Fruit fly (Drosophila melanogaster) whole organism, embryonic: ENCODE results near the gene cerv.
A peak's percentile ranks its signal among the peaks of the same experiment; 100 is the strongest.

Experiments
- ATbp ChIP-seq: fragments of 200-800 bp; sonication (Bioruptor generic); optimal IDR thresholded peaks from 2 replicates; lab custom pipeline; 2017; ENCODE audit warnings: missing biosample characterization, mild to moderate bottlenecking, missing genetic modification characterization, missing genetic modification reagents
- Atf-2 ChIP-seq: fragments of 200-800 bp; sonication (Bioruptor generic); optimal IDR thresholded peaks from 2 replicates; lab custom pipeline; 2016; ENCODE audit warnings: missing biosample characterization, missing genetic modification characterization
- B-H2 ChIP-seq: fragments of 200-800 bp; sonication (Bioruptor generic); optimal IDR thresholded peaks from 2 replicates; lab custom pipeline; 2018; ENCODE audit warnings: missing biosample characterization, mild to moderate bottlenecking, missing genetic modification characterization
- Bdp1 ChIP-seq: fragments of 200-800 bp; sonication (Bioruptor generic); optimal IDR thresholded peaks from 3 replicates; lab custom pipeline; 2016; ENCODE audit warnings: missing biosample characterization, missing genetic modification characterization
- CG10959 ChIP-seq: fragments of 200-800 bp; sonication (Bioruptor generic); IDR thresholded peaks from 2 replicates; pipeline ENCODE4 v1.3.6; 2022; ENCODE audit warnings: missing biosample characterization, missing genetic modification characterization
- CG11093 ChIP-seq: fragments of 200-800 bp; sonication (Bioruptor generic); IDR thresholded peaks from 3 replicates; pipeline ENCODE4 v1.3.6; 2022; ENCODE audit warnings: missing biosample characterization, missing genetic modification characterization
- CG11696 ChIP-seq: fragments of 200-800 bp; sonication (Bioruptor generic); IDR thresholded peaks from 2 replicates; pipeline ENCODE4 v1.3.6; 2022; ENCODE audit warnings: missing biosample characterization, missing genetic modification characterization
- CG15269 ChIP-seq: fragments of 200-800 bp; sonication (Bioruptor generic); optimal IDR thresholded peaks from 2 replicates; lab custom pipeline; 2018; ENCODE audit warnings: missing biosample characterization, mild to moderate bottlenecking, missing genetic modification characterization, moderate library complexity
- CG15479 ChIP-seq: fragments of 200-800 bp; sonication (Bioruptor generic); optimal IDR thresholded peaks from 3 replicates; lab custom pipeline; 2019; ENCODE audit warnings: missing biosample characterization, mild to moderate bottlenecking, missing genetic modification characterization, moderate library complexity
- CG16815 ChIP-seq: fragments of 200-800 bp; sonication (Bioruptor generic); optimal IDR thresholded peaks from 3 replicates; lab custom pipeline; 2017; ENCODE audit warnings: missing biosample characterization, mild to moderate bottlenecking, missing genetic modification characterization
- CG17829 ChIP-seq: fragments of 200-800 bp; optimal IDR thresholded peaks from 2 replicates; lab custom pipeline; 2019; ENCODE audit warnings: missing biosample characterization, mild to moderate bottlenecking, missing genetic modification characterization, moderate library complexity
- CG2199 ChIP-seq: fragments of 200-800 bp; sonication (Bioruptor generic); IDR thresholded peaks from 3 replicates; pipeline ENCODE4 v1.3.6; 2022; ENCODE audit warnings: missing biosample characterization, missing genetic modification characterization
- CG2678 ChIP-seq: fragments of 200-800 bp; sonication (Bioruptor generic); optimal IDR thresholded peaks from 3 replicates; lab custom pipeline; 2019; ENCODE audit warnings: missing biosample characterization, mild to moderate bottlenecking, missing genetic modification characterization, moderate library complexity
- CG2712 ChIP-seq: fragments of 200-800 bp; optimal IDR thresholded peaks from 3 replicates; lab custom pipeline; 2019; ENCODE audit warnings: missing biosample characterization, mild to moderate bottlenecking, missing genetic modification characterization, moderate library complexity
- CG34422 ChIP-seq: fragments of 200-800 bp; sonication (Bioruptor generic); IDR thresholded peaks from 3 replicates; pipeline ENCODE4 v1.3.6; 2022; ENCODE audit warnings: missing biosample characterization, missing genetic modification characterization
- CG3726 ChIP-seq: fragments of 200-800 bp; sonication (Bioruptor generic); IDR thresholded peaks from 3 replicates; pipeline ENCODE4, ENCODE4 v1.3.6; 2022; ENCODE audit warnings: missing biosample characterization, missing genetic modification characterization
- CG42726 ChIP-seq: fragments of 200-800 bp; sonication (Bioruptor generic); IDR thresholded peaks from 2 replicates; pipeline ENCODE4 v1.3.6; 2022; ENCODE audit warnings: missing biosample characterization, missing genetic modification characterization; ENCODE audit not compliant: partially characterized antibody
- CG4707 ChIP-seq: fragments of 200-800 bp; sonication (Bioruptor generic); optimal IDR thresholded peaks from 2 replicates; lab custom pipeline; 2018; ENCODE audit warnings: missing biosample characterization, mild to moderate bottlenecking, missing genetic modification characterization, moderate library complexity
- CG7963 ChIP-seq: fragments of 200-800 bp; sonication (Bioruptor generic); IDR thresholded peaks from 3 replicates; pipeline ENCODE4 v1.3.6; 2022; ENCODE audit warnings: missing biosample characterization, missing genetic modification characterization; ENCODE audit not compliant: partially characterized antibody
- CG9609 ChIP-seq: fragments of 200-800 bp; sonication (Bioruptor generic); optimal IDR thresholded peaks from 3 replicates; lab custom pipeline; 2016; ENCODE audit warnings: missing biosample characterization, missing genetic modification characterization
- HLH3B ChIP-seq: fragments of 200-800 bp; sonication (Bioruptor generic); IDR thresholded peaks from 2 replicates; pipeline ENCODE4 v1.3.6; 2022; ENCODE audit warnings: missing biosample characterization, missing genetic modification characterization
- PHDP ChIP-seq: fragments of 200-800 bp; sonication (Bioruptor generic); optimal IDR thresholded peaks from 3 replicates; lab custom pipeline; 2018; ENCODE audit warnings: missing biosample characterization, mild to moderate bottlenecking, missing genetic modification characterization, moderate library complexity
- Spps ChIP-seq: fragments of 200-800 bp; sonication (Bioruptor generic); optimal IDR thresholded peaks from 2 replicates; lab custom pipeline; 2018; ENCODE audit warnings: missing biosample characterization, mild to moderate bottlenecking, missing genetic modification characterization
- Ssrp ChIP-seq: fragments of 200-800 bp; sonication (Bioruptor generic); optimal IDR thresholded peaks from 2 replicates; lab custom pipeline; 2018; ENCODE audit warnings: missing biosample characterization, mild to moderate bottlenecking, missing genetic modification characterization, moderate library complexity
- Trl ChIP-seq, 3 experiments: fragments of >200 bp in 2 of 3; fragments of 200-800 bp in 1 of 3; sonication (Bioruptor generic) in 1 of 3; optimal IDR thresholded peaks; 2 replicates in 1 of 3; 3 replicates in 2 of 3; lab custom pipeline; 2016 to 2017; ENCODE audit warnings: missing biosample characterization in 1 of 3, missing genetic modification characterization in 1 of 3
- caup ChIP-seq: fragments of 200-800 bp; sonication (Bioruptor generic); optimal IDR thresholded peaks from 3 replicates; lab custom pipeline; 2017; ENCODE audit warnings: missing biosample characterization, mild to moderate bottlenecking, missing genetic modification characterization, moderate library complexity; ENCODE audit not compliant: severe bottlenecking
- chif ChIP-seq, 2 experiments: fragments of 200-800 bp; sonication (Bioruptor generic); optimal IDR thresholded peaks; 3 replicates each; lab custom pipeline; 2016; ENCODE audit warnings: missing biosample characterization in 2 of 2, missing genetic modification characterization in 2 of 2
- dm ChIP-seq: fragments of 200-800 bp; sonication (Bioruptor generic); optimal IDR thresholded peaks from 3 replicates; lab custom pipeline; 2016; ENCODE audit warnings: missing biosample characterization, missing genetic modification characterization
- dmrt99B ChIP-seq: fragments of 200-800 bp; sonication (Bioruptor generic); optimal IDR thresholded peaks from 2 replicates; lab custom pipeline; 2018; ENCODE audit warnings: missing biosample characterization, mild to moderate bottlenecking, missing genetic modification characterization, moderate library complexity
- grau ChIP-seq: fragments of 200-800 bp; optimal IDR thresholded peaks from 3 replicates; lab custom pipeline; 2019; ENCODE audit warnings: missing biosample characterization, mild to moderate bottlenecking, missing genetic modification characterization, moderate library complexity
- jing ChIP-seq: fragments of 200-800 bp; sonication (Bioruptor generic); optimal IDR thresholded peaks from 2 replicates; lab custom pipeline; 2018; ENCODE audit warnings: missing biosample characterization, mild to moderate bottlenecking, missing genetic modification characterization
- lab ChIP-seq: fragments of 200-800 bp; sonication (Bioruptor generic); optimal IDR thresholded peaks from 3 replicates; lab custom pipeline; 2017; ENCODE audit warnings: missing biosample characterization, missing genetic modification characterization, mild to moderate bottlenecking, moderate library complexity, missing genetic modification reagents
- mirr ChIP-seq: fragments of 200-800 bp; sonication (Bioruptor generic); optimal IDR thresholded peaks from 3 replicates; lab custom pipeline; 2018; ENCODE audit warnings: missing biosample characterization, mild to moderate bottlenecking, missing genetic modification characterization
- nom ChIP-seq: fragments of 200-800 bp; sonication (Bioruptor generic); optimal IDR thresholded peaks from 2 replicates; lab custom pipeline; 2017; ENCODE audit warnings: missing biosample characterization, missing genetic modification characterization, mild to moderate bottlenecking, moderate library complexity, missing genetic modification reagents
- odd ChIP-seq: fragments of 200-800 bp; sonication (Bioruptor generic); optimal IDR thresholded peaks from 2 replicates; lab custom pipeline; 2017; ENCODE audit warnings: missing biosample characterization, mild to moderate bottlenecking, missing genetic modification characterization
- onecut ChIP-seq: fragments of 200-800 bp; sonication (Bioruptor generic); IDR thresholded peaks from 2 replicates; pipeline ENCODE4 v1.3.6; 2022; ENCODE audit warnings: missing biosample characterization, missing genetic modification characterization
- pan ChIP-seq, 4 experiments: fragments of >200 bp in 3 of 4; fragments of 200-800 bp in 1 of 4; sonication (Bioruptor generic) in 1 of 4; optimal IDR thresholded peaks in 3 of 4; IDR thresholded peaks in 1 of 4; 2 replicates each; pipeline versions ENCODE4 v1.3.6 to Lab custom; 2017 to 2022; ENCODE audit warnings: missing biosample characterization in 2 of 4, missing genetic modification characterization in 2 of 4, mixed read lengths in 1 of 4
- pho ChIP-seq: fragments of 200-800 bp; sonication (Bioruptor generic); optimal IDR thresholded peaks from 2 replicates; lab custom pipeline; 2016; ENCODE audit warnings: missing biosample characterization, missing genetic modification characterization
- pnt ChIP-seq: fragments of 200-800 bp; sonication (Bioruptor generic); optimal IDR thresholded peaks from 3 replicates; lab custom pipeline; 2016; ENCODE audit warnings: missing biosample characterization, missing genetic modification characterization
- pzg ChIP-seq: fragments of 200-800 bp; sonication (Bioruptor generic); optimal IDR thresholded peaks from 3 replicates; lab custom pipeline; 2018; ENCODE audit warnings: missing biosample characterization, mild to moderate bottlenecking, missing genetic modification characterization, moderate library complexity
- row ChIP-seq: fragments of 200-800 bp; sonication (Bioruptor generic); IDR thresholded peaks from 3 replicates; pipeline ENCODE4 v1.3.6; 2022; ENCODE audit warnings: missing biosample characterization, missing genetic modification characterization
- salm ChIP-seq: fragments of 200-800 bp; sonication (Bioruptor generic); optimal IDR thresholded peaks from 2 replicates; lab custom pipeline; 2018; ENCODE audit warnings: missing biosample characterization, mild to moderate bottlenecking, missing genetic modification characterization
- sens ChIP-seq: fragments of 200-800 bp; sonication (Bioruptor generic); peaks from one replicate; lab custom pipeline; 2016; ENCODE audit warnings: missing biosample characterization, missing genetic modification characterization
- seq ChIP-seq: fragments of 200-800 bp; sonication (Bioruptor generic); IDR thresholded peaks from 2 replicates; pipeline ENCODE4 v1.3.6; 2022; ENCODE audit warnings: missing biosample characterization, missing genetic modification characterization
- sim ChIP-seq: fragments of 200-800 bp; sonication (Bioruptor generic); IDR thresholded peaks from 2 replicates; pipeline ENCODE4 v1.3.6; 2022; ENCODE audit warnings: missing biosample characterization, missing genetic modification characterization
- sob ChIP-seq: fragments of 200-800 bp; sonication (Bioruptor generic); IDR thresholded peaks from 2 replicates; pipeline ENCODE4 v1.3.6; 2022; ENCODE audit warnings: missing biosample characterization, missing genetic modification characterization
- tx ChIP-seq: fragments of 200-800 bp; sonication (Bioruptor generic); optimal IDR thresholded peaks from 2 replicates; lab custom pipeline; 2016; ENCODE audit warnings: missing biosample characterization, missing genetic modification characterization
- usp ChIP-seq: fragments of >200 bp; optimal IDR thresholded peaks from 2 replicates; lab custom pipeline; 2017; ENCODE audit warnings: missing biosample characterization, missing genetic modification characterization
- vnd ChIP-seq: fragments of 200-800 bp; sonication (Bioruptor generic); IDR thresholded peaks from 3 replicates; pipeline ENCODE4 v1.3.6; 2022; ENCODE audit warnings: missing biosample characterization, missing genetic modification characterization; ENCODE audit not compliant: partially characterized antibody
- wdn ChIP-seq: fragments of 200-800 bp; sonication (Bioruptor generic); IDR thresholded peaks from 2 replicates; pipeline ENCODE4 v1.3.6; 2022; ENCODE audit warnings: missing biosample characterization, missing genetic modification characterization

cerv gene

DNA sequence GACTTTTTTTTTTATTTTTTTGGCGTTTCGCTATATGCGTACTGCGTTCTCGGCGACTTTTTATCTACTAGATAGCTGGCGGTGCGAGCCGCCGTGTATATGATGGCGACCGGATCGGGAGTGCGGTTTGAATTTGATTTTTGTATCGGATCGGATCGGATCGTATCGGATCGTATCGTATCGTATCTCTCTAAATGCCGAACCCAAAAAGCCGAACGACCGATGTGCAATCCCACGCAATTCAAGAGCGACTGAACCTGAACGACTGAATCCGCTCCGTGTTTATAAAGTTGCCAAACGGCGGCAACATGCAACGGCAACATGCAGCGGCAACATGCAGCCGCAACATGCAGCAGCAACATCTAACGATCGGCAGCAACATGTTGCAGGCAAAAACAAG, 48.3 kb upstream of the cerv start (continued):
- TF ChIP-seq CG2712 (tag; lab: Kevin White, UChicago) (peak; percentile 12), nom (peak; percentile 10), sob (peak; percentile 49; the same call in 1 of the 2 replicates), CG34422 (GFP tag; lab: Robert Waterston, UW) (no peak), mirr (GFP tag; lab: Kevin White, UChicago) (peak; percentile 45), pho (GFP tag; lab: Kevin White, UChicago) (no peak), vnd (GFP tag; lab: Robert Waterston, UW) (no peak), chif (GFP tag; optimal IDR thresholded peaks at IDR 0.05; lab: Kevin White, UChicago) (no peak), seq (GFP tag; lab: Robert Waterston, UW) (peak; percentile 45; the same call in 1 of the 2 replicates), pzg (GFP tag; lab: Kevin White, UChicago) (no peak), Ssrp (tag; lab: Kevin White, UChicago) (no peak), lab (GFP tag; lab: Kevin White, UChicago) (peak; percentile 31), wdn (no peak), CG2678 (tag; lab: Kevin White, UChicago) (peak; percentile 13), CG10959 (GFP tag; lab: Robert Waterston, UW) (peak; percentile 14; the same call in 1 of the 2 replicates), CG7963 (GFP tag; lab: Robert Waterston, UW) (peak; percentile 38; the same call in 1 of the 3 replicates), usp (GFP tag; lab: Kevin White, UChicago) (no peak), pnt (GFP tag; lab: Kevin White, UChicago) (no peak), grau (tag; lab: Kevin White, UChicago) (peak; percentile 11), caup (peak; percentile 22), CG4707 (GFP tag; lab: Kevin White, UChicago) (no peak), HLH3B (no peak), Trl (optimal IDR thresholded peaks at IDR 0.05; lab: Kevin White, UChicago) (peak in 1 of 2 experiments; percentile 13), Trl (GFP tag; optimal IDR thresholded peaks at IDR 0.05; lab: Kevin White, UChicago) (no peak), B-H2 (no peak), jing (GFP tag; lab: Kevin White, UChicago) (no peak), ATbp (no peak), Bdp1 (no peak), CG42726 (GFP tag; lab: Robert Waterston, UW) (no peak), CG3726 (no peak), salm (tag; lab: Kevin White, UChicago) (no peak), sim (no peak), CG11093 (no peak), row (GFP tag; lab: Robert Waterston, UW) (peak; percentile 14; the same call in 1 of the 3 replicates), CG17829 (tag; lab: Kevin White, UChicago) (peak; percentile 7), CG15269 (tag; lab: Kevin White, UChicago) (no peak), CG9609 (GFP tag; lab: Kevin White, UChicago) (no peak), dm (GFP tag; lab: Kevin White, UChicago) (no peak), Atf-2 (GFP tag; lab: Kevin White, UChicago) (no peak), CG2199 (GFP tag; lab: Robert Waterston, UW) (peak; percentile 84; the same call in 2 of the 3 replicates), PHDP (tag; lab: Kevin White, UChicago) (no peak), sens (peak; percentile 1), CG11696 (GFP tag; lab: Robert Waterston, UW) (no peak), tx (GFP tag; lab: Kevin White, UChicago) (no peak), Spps (tag; lab: Kevin White, UChicago) (no peak), onecut (GFP tag; lab: Robert Waterston, UW) (no peak), pan (optimal IDR thresholded peaks at IDR 0.05; lab: Kevin White, UChicago) (no peak), pan (GFP tag; optimal IDR thresholded peaks at IDR 0.05 in 1 of 2, IDR thresholded peaks at IDR 0.05 in 1 of 2) (peak in 1 of 2 experiments; percentile 40), CG15479 (GFP tag; lab: Kevin White, UChicago) (peak; percentile 52), CG16815 (no peak), dmrt99B (tag; lab: Kevin White, UChicago) (peak; percentile 21), odd (no peak)
